Fruit fly (Drosophila melanogaster): ENCODE data around the gene CG6592.

CG6592 gene

dm6 chr3L:6094697-6095096 is 35.2 kb downstream of the CG6592 start, which contains the start of the genes CG10467 and loj (continued):
- TF ChIP-seq dmrt99B (tag; optimal IDR thresholded peaks at IDR 0.05) = peak; percentile 93
- peak; percentile 92 for TF ChIP-seq ap (GFP tag; IDR thresholded peaks at IDR 0.05)
- TF ChIP-seq Oli (tag; optimal IDR thresholded peaks at IDR 0.05) = peak; percentile 95
- TF ChIP-seq Fer3 (tag; optimal IDR thresholded peaks at IDR 0.05) = peak; percentile 97
- peak; percentile 98 for TF ChIP-seq CG13424 (tag; optimal IDR thresholded peaks at IDR 0.05)
- TF ChIP-seq Tbp (GFP tag; optimal IDR thresholded peaks at IDR 0.05) = no peak
- TF ChIP-seq fd3F (GFP tag; optimal IDR thresholded peaks at IDR 0.05) = peak; percentile 96
- TF ChIP-seq Fer2 (tag; optimal IDR thresholded peaks at IDR 0.05) = peak; percentile 94
- TF ChIP-seq CG4820 (GFP tag; optimal IDR thresholded peaks at IDR 0.05) = peak; percentile 96
- peak; percentile 91 to 97 for TF ChIP-seq crp (GFP tag; optimal IDR thresholded peaks at IDR 0.05)
- TF ChIP-seq CG8359 (GFP tag; optimal IDR thresholded peaks at IDR 0.05; ENCODE audit: borderline replicate concordance) = peak; percentile 67
- TF ChIP-seq maf-S (GFP tag; optimal IDR thresholded peaks at IDR 0.05) = peak; percentile 69
- TF ChIP-seq bab2 (GFP tag; optimal IDR thresholded peaks at IDR 0.05) = peak; percentile 88
- TF ChIP-seq CG18476 (GFP tag; optimal IDR thresholded peaks at IDR 0.05) = peak; percentile 83
- peak; percentile 84 for TF ChIP-seq salm (tag; optimal IDR thresholded peaks at IDR 0.05)
- peak; percentile 96 for TF ChIP-seq CG17359 (tag; optimal IDR thresholded peaks at IDR 0.05)
- peak; percentile 80 for TF ChIP-seq CG9609 (GFP tag; optimal IDR thresholded peaks at IDR 0.05)
- peak; percentile 96 for TF ChIP-seq tio (GFP tag; optimal IDR thresholded peaks at IDR 0.05)
- peak; percentile 85 for TF ChIP-seq ATbp (GFP tag; optimal IDR thresholded peaks at IDR 0.05)
- TF ChIP-seq Sin3A (optimal IDR thresholded peaks at IDR 0.05) = peak; percentile 50
- peak; percentile 51 for TF ChIP-seq CG1603 (tag; optimal IDR thresholded peaks at IDR 0.05)
- peak; percentile 86 for TF ChIP-seq HLH54F (GFP tag; optimal IDR thresholded peaks at IDR 0.05)
- peak; percentile 93 for TF ChIP-seq rib (GFP tag; IDR thresholded peaks at IDR 0.05)
- TF ChIP-seq Ssrp (tag; optimal IDR thresholded peaks at IDR 0.05) = peak; percentile 98
- TF ChIP-seq CG1529 (GFP tag; optimal IDR thresholded peaks at IDR 0.05) = peak; percentile 82
- peak; percentile 88 for TF ChIP-seq Optix (GFP tag; IDR thresholded peaks at IDR 0.05)
- peak; percentile 72 for TF ChIP-seq CG6683 (GFP tag; optimal IDR thresholded peaks at IDR 0.05)
- TF ChIP-seq CG15696 (tag; optimal IDR thresholded peaks at IDR 0.05) = peak; percentile 98
- TF ChIP-seq CoRest (tag; optimal IDR thresholded peaks at IDR 0.05) = peak; percentile 98
- TF ChIP-seq nerfin-2 (GFP tag; IDR thresholded peaks at IDR 0.05; ENCODE audit: partially characterized antibody) = 0 out of 2 replicates have a peak, but pooled peaks have one; percentile 15
- no peak for TF ChIP-seq Neu2 (GFP tag; optimal IDR thresholded peaks at IDR 0.05; ENCODE audit: borderline replicate concordance)
- peak; percentile 93 for TF ChIP-seq CG18619 (GFP tag; optimal IDR thresholded peaks at IDR 0.05)
- TF ChIP-seq Dek (tag; optimal IDR thresholded peaks at IDR 0.05) = peak; percentile 93
- peak; percentile 96 for TF ChIP-seq CG12155 (GFP tag; optimal IDR thresholded peaks at IDR 0.05)
- peak; percentile 92 for TF ChIP-seq CG7357 (GFP tag; IDR thresholded peaks at IDR 0.05)
- TF ChIP-seq CG2199 (GFP tag; IDR thresholded peaks at IDR 0.05) = peak; percentile 94
- TF ChIP-seq CG4854 (GFP tag; optimal IDR thresholded peaks at IDR 0.05) = peak; percentile 86
- peak; percentile 63 for TF ChIP-seq hbn (GFP tag; IDR thresholded peaks at IDR 0.05; ENCODE audit: partially characterized antibody)
- peak; percentile 16 for TF ChIP-seq ERR (GFP tag; optimal IDR thresholded peaks at IDR 0.05)
- TF ChIP-seq CG11723 (GFP tag; optimal IDR thresholded peaks at IDR 0.05) = peak; percentile 87
- TF ChIP-seq CG3163 (GFP tag; optimal IDR thresholded peaks at IDR 0.05) = peak; percentile 56
- TF ChIP-seq CG10462 (GFP tag; optimal IDR thresholded peaks at IDR 0.05) = peak; percentile 90
- peak; percentile 84 for TF ChIP-seq E2f2 (GFP tag; IDR thresholded peaks at IDR 0.05)
- peak; percentile 93 for TF ChIP-seq CG31388 (GFP tag; optimal IDR thresholded peaks at IDR 0.05)
- TF ChIP-seq CG9817 (tag; optimal IDR thresholded peaks at IDR 0.05) = peak; percentile 98
- peak; percentile 80 for TF ChIP-seq CG6254 (GFP tag; optimal IDR thresholded peaks at IDR 0.05)
- TF ChIP-seq btn (GFP tag; optimal IDR thresholded peaks at IDR 0.05) = no peak
- TF ChIP-seq Abd-B (GFP tag; optimal IDR thresholded peaks at IDR 0.05) = peak; percentile 99
- peak; percentile 81 for TF ChIP-seq CG17568 (GFP tag; optimal IDR thresholded peaks at IDR 0.05)
- peak; percentile 49 for TF ChIP-seq HmgD (GFP tag; optimal IDR thresholded peaks at IDR 0.05)

Measured in whole organism, embryonic.